Worm (Caenorhabditis elegans): ENCODE data around the gene F01D5.5.

Gene F01D5.5

DNA sequence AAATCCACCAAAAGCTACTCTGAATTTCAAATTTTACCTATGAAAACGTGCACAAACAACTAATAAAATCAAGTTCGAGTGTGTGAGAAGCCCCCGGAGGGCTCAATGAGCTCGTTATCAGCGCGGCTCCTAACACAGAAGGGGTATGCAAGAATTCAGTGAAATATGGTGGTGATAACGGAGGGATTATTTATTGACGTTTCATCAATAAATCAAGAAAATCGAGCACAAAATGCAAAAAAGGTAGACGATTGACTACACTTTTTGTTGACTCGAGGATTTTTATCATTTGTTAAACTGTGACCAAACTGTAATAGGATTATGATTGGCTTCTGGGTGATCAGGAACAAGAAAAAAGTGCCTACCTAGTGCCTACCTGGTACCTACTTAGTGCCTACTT is 44.7 kb downstream of the F01D5.5 start, which contains the start of gene zip-3 (continued):
- TF ChIP-seq unc-39 (tag; optimal IDR thresholded peaks at IDR 0.05) (no peak), jun-1 (tag; optimal IDR thresholded peaks at IDR 0.05) (no peak), spr-1 (tag; optimal IDR thresholded peaks at IDR 0.05) (no peak), skn-1 (tag; optimal IDR thresholded peaks at IDR 0.05) (no peak), mdl-1 (tag; optimal IDR thresholded peaks at IDR 0.05) (no peak), mep-1 (tag; optimal IDR thresholded peaks at IDR 0.05) (no peak), aly-2 (tag; optimal IDR thresholded peaks at IDR 0.05) (no peak), ZK337.2 (GFP tag; IDR thresholded peaks at IDR 0.05) (no peak), madf-5 (GFP tag; IDR thresholded peaks at IDR 0.05) (no peak), lsy-2 (tag; optimal IDR thresholded peaks at IDR 0.05) (no peak), tra-1 (GFP tag; IDR thresholded peaks at IDR 0.05) (peak; percentile 67), ceh-62 (tag; optimal IDR thresholded peaks at IDR 0.05) (no peak), gei-8 (GFP tag; optimal IDR thresholded peaks at IDR 0.05) (peak; percentile 21), nhr-42 (GFP tag; IDR thresholded peaks at IDR 0.05) (no peak), ceh-82 (tag; optimal IDR thresholded peaks at IDR 0.05) (no peak), T26A8.4 (GFP tag; IDR thresholded peaks at IDR 0.05) (no peak), tag-97 (GFP tag; IDR thresholded peaks at IDR 0.05) (no peak), nhr-111 (GFP tag; optimal IDR thresholded peaks at IDR 0.05) (no peak)

DNA sequence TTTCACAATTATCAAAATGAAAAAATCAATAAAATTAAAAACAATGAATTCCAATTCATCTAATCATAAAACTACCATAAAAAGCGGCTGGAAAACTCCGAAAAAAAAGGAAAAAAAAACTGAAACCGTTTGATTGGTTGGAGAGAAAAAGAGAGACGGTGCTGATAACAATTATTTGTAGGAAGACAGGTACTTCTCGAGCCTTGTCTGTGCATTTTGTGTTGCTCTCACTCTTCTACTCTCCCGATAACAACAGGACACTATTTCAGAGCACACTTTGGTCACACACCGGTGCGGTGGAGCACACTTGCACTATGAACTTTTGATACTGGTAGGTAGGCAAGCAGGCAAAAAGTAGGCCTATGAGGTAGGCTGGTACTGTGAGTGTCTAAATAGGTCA is 45.6 kb downstream of the F01D5.5 start:
- TF ChIP-seq nhr-48 (tag; optimal IDR thresholded peaks at IDR 0.05) (peak; percentile 18), lsy-2 (tag; optimal IDR thresholded peaks at IDR 0.05) (peak in 1 of 2 experiments; percentile 48), dve-1 (tag; optimal IDR thresholded peaks at IDR 0.05; ENCODE audit: insufficient read depth) (peak; percentile 76), nhr-42 (GFP tag; IDR thresholded peaks at IDR 0.05) (peak; percentile 51; the same call in 1 of the 2 replicates), daf-16 (GFP tag; optimal IDR thresholded peaks at IDR 0.05) (peak in 1 of 2 experiments; percentile 21), daf-16 (tag; optimal IDR thresholded peaks at IDR 0.05) (peak; percentile 89), saeg-2 (GFP tag; IDR thresholded peaks at IDR 0.05) (peak; percentile 72; the same call in 1 of the 2 replicates), nhr-10 (tag; optimal IDR thresholded peaks at IDR 0.05) (no peak), aha-1 (tag) (peak; percentile 64), T26A8.4 (GFP tag; IDR thresholded peaks at IDR 0.05) (no peak), nhr-77 (tag; optimal IDR thresholded peaks at IDR 0.05) (peak; percentile 99), dmd-8 (GFP tag; IDR thresholded peaks at IDR 0.05) (no peak), pqm-1 (tag; optimal IDR thresholded peaks at IDR 0.05) (peak; percentile 93), arid-1 (GFP tag; conservative IDR thresholded peaks at IDR 0.05) (no peak), php-3 (GFP tag; IDR thresholded peaks at IDR 0.05) (peak; percentile 86), mes-2 (tag; optimal IDR thresholded peaks at IDR 0.05; ENCODE audit: poor library complexity, severe bottlenecking) (peak; percentile 37), hif-1 (tag; optimal IDR thresholded peaks at IDR 0.05) (peak in 1 of 2 experiments; percentile 54), hlh-11 (tag; optimal IDR thresholded peaks at IDR 0.05) (peak; percentile 84), mxl-3 (GFP tag; optimal IDR thresholded peaks at IDR 0.05) (peak; percentile 31), nhr-102 (tag; optimal IDR thresholded peaks at IDR 0.05) (peak; percentile 90), tra-1 (GFP tag; IDR thresholded peaks at IDR 0.05) (peak; percentile 61; the same call in 1 of the 2 replicates), lin-1 (GFP tag; IDR thresholded peaks at IDR 0.05) (peak; percentile 41; the same call in 1 of the 2 replicates), nhr-28 (tag; optimal IDR thresholded peaks at IDR 0.05) (peak; percentile 99), mep-1 (tag; optimal IDR thresholded peaks at IDR 0.05) (peak; percentile 29), set-16 (GFP tag; IDR thresholded peaks at IDR 0.05) (no peak), skn-1 (tag; optimal IDR thresholded peaks at IDR 0.05) (no peak), lin-38 (GFP tag; IDR thresholded peaks at IDR 0.05) (peak; percentile 69), hlh-30 (tag; optimal IDR thresholded peaks at IDR 0.05; ENCODE audit: insufficient read depth) (peak; percentile 50), unc-62 (GFP tag; optimal IDR thresholded peaks at IDR 0.05 in 1 of 2) (peak in 1 of 2 experiments; percentile 42), unc-62 (tag; optimal IDR thresholded peaks at IDR 0.05) (no peak), nhr-11 (tag; optimal IDR thresholded peaks at IDR 0.05) (no peak), dmd-6 (GFP tag; IDR thresholded peaks at IDR 0.05) (peak; percentile 91), aly-2 (tag; optimal IDR thresholded peaks at IDR 0.05) (no peak)
